Fruit fly (Drosophila melanogaster): ENCODE measurements around the gene CG5509.

Gene CG5509

dm6 chr3R:12451888-12452514 is at the start of gene CG5509:
TSS of gene CG5509 (plus strand) at chr3R:12452464.
- TF ChIP-seq pan (optimal IDR thresholded peaks at IDR 0.05) (no peak), EcR (GFP tag; optimal IDR thresholded peaks at IDR 0.05) (no peak), psq (optimal IDR thresholded peaks at IDR 0.05) (no peak), CG8478 (optimal IDR thresholded peaks at IDR 0.05) (no peak), usp (GFP tag; optimal IDR thresholded peaks at IDR 0.05) (no peak)

dm6 chr3R:12402935-12403334 is 49.3 kb upstream of the CG5509 start:
- TF ChIP-seq pan (optimal IDR thresholded peaks at IDR 0.05) (no peak), usp (GFP tag; optimal IDR thresholded peaks at IDR 0.05) (no peak), CG8478 (optimal IDR thresholded peaks at IDR 0.05) (no peak), psq (optimal IDR thresholded peaks at IDR 0.05) (no peak), EcR (GFP tag; optimal IDR thresholded peaks at IDR 0.05) (no peak)

dm6 chr3R:12405134-12405533 is 47.1 kb upstream of the CG5509 start:
- TF ChIP-seq CG8478 (optimal IDR thresholded peaks at IDR 0.05) (no peak), pan (optimal IDR thresholded peaks at IDR 0.05) (no peak), usp (GFP tag; optimal IDR thresholded peaks at IDR 0.05) (no peak), Dll (optimal IDR thresholded peaks at IDR 0.05) (no peak), EcR (GFP tag; optimal IDR thresholded peaks at IDR 0.05) (no peak), psq (optimal IDR thresholded peaks at IDR 0.05) (no peak)

- no peak for TF ChIP-seq pan (optimal IDR thresholded peaks at IDR 0.05)
- TF ChIP-seq CG8478 (optimal IDR thresholded peaks at IDR 0.05), result no peak
- no peak for TF ChIP-seq usp (GFP tag; optimal IDR thresholded peaks at IDR 0.05)
- no peak for TF ChIP-seq EcR (GFP tag; optimal IDR thresholded peaks at IDR 0.05)
- no peak for TF ChIP-seq Dll (optimal IDR thresholded peaks at IDR 0.05)
- no peak for TF ChIP-seq psq (optimal IDR thresholded peaks at IDR 0.05)
These were observed 46.4 kb upstream of the CG5509 start, which contains the start of gene Cyp9f2 for dm6 chr3R:12405928-12406234. TSS of gene Cyp9f2 (minus strand) at chr3R:12406028.

dm6 chr3R:12406235-12407196 is 45.7 kb upstream of the CG5509 start, which contains the start of gene CG5167:
TSS of gene CG5167 (plus strand) at chr3R:12406532.
- TF ChIP-seq EcR (GFP tag; optimal IDR thresholded peaks at IDR 0.05) (no peak), Dll (optimal IDR thresholded peaks at IDR 0.05) (no peak), usp (GFP tag; optimal IDR thresholded peaks at IDR 0.05) (no peak), psq (optimal IDR thresholded peaks at IDR 0.05) (no peak), pan (optimal IDR thresholded peaks at IDR 0.05) (no peak), CG8478 (optimal IDR thresholded peaks at IDR 0.05) (no peak)

- no peak for TF ChIP-seq Dll (optimal IDR thresholded peaks at IDR 0.05)
- TF ChIP-seq psq (optimal IDR thresholded peaks at IDR 0.05), result no peak
- TF ChIP-seq pan (optimal IDR thresholded peaks at IDR 0.05), result no peak
- TF ChIP-seq EcR (GFP tag; optimal IDR thresholded peaks at IDR 0.05), result no peak
- TF ChIP-seq usp (GFP tag; optimal IDR thresholded peaks at IDR 0.05), result no peak
- no peak for TF ChIP-seq CG8478 (optimal IDR thresholded peaks at IDR 0.05)
These were observed 44.1 kb upstream of the CG5509 start, which contains the start of gene CG5196 for dm6 chr3R:12408160-12408559. TSS of gene CG5196 (plus strand) at chr3R:12408316.

dm6 chr3R:12411449-12411848 is 40.8 kb upstream of the CG5509 start:
- TF ChIP-seq Dll (optimal IDR thresholded peaks at IDR 0.05), result no peak
- no peak for TF ChIP-seq psq (optimal IDR thresholded peaks at IDR 0.05)
- TF ChIP-seq EcR (GFP tag; optimal IDR thresholded peaks at IDR 0.05), result no peak
- no peak for TF ChIP-seq usp (GFP tag; optimal IDR thresholded peaks at IDR 0.05)
- no peak for TF ChIP-seq pan (optimal IDR thresholded peaks at IDR 0.05)
- TF ChIP-seq CG8478 (optimal IDR thresholded peaks at IDR 0.05), result no peak

- no peak for TF ChIP-seq CG8478 (optimal IDR thresholded peaks at IDR 0.05)
- no peak for TF ChIP-seq EcR (GFP tag; optimal IDR thresholded peaks at IDR 0.05)
- TF ChIP-seq pan (optimal IDR thresholded peaks at IDR 0.05), result no peak
- TF ChIP-seq Dll (optimal IDR thresholded peaks at IDR 0.05), result no peak
- no peak for TF ChIP-seq psq (optimal IDR thresholded peaks at IDR 0.05)
- TF ChIP-seq usp (GFP tag; optimal IDR thresholded peaks at IDR 0.05), result no peak
These were observed 38.8 kb upstream of the CG5509 start, which contains the start of the genes Dip-C and pps for dm6 chr3R:12413274-12413958. TSS of gene Dip-C (minus strand) at chr3R:12413759. TSS of gene pps (plus strand) at chr3R:12413828.

dm6 chr3R:12422379-12422975 is 29.8 kb upstream of the CG5509 start, which contains the start of the genes Scgbeta and CG17202:
TSS of gene Scgbeta (minus strand) at chr3R:12422429.
TSS of gene CG17202 (plus strand) at chr3R:12422768.
- TF ChIP-seq pan (optimal IDR thresholded peaks at IDR 0.05), result no peak
- no peak for TF ChIP-seq Dll (optimal IDR thresholded peaks at IDR 0.05)
- no peak for TF ChIP-seq CG8478 (optimal IDR thresholded peaks at IDR 0.05)
- TF ChIP-seq usp (GFP tag; optimal IDR thresholded peaks at IDR 0.05), result no peak
- TF ChIP-seq psq (optimal IDR thresholded peaks at IDR 0.05), result no peak

dm6 chr3R:12423997-12424396 is 28.3 kb upstream of the CG5509 start:
- no peak for TF ChIP-seq pan (optimal IDR thresholded peaks at IDR 0.05)
- TF ChIP-seq usp (GFP tag; optimal IDR thresholded peaks at IDR 0.05), result no peak
- no peak for TF ChIP-seq CG8478 (optimal IDR thresholded peaks at IDR 0.05)
- TF ChIP-seq EcR (GFP tag; optimal IDR thresholded peaks at IDR 0.05), result no peak
- no peak for TF ChIP-seq psq (optimal IDR thresholded peaks at IDR 0.05)
- TF ChIP-seq Dll (optimal IDR thresholded peaks at IDR 0.05), result no peak

Data from whole organism.